Fruit fly (Drosophila melanogaster) whole organism, wandering third instar larva: Measurements from ENCODE around the gene Kdsr.
A peak's percentile ranks its signal among the peaks of the same experiment; 100 is the strongest.

ENCODE experiments used
- Abd-B ChIP-seq: fragments of >200 bp; optimal IDR thresholded peaks from 2 replicates; lab custom pipeline; 2017; ENCODE audit warnings: missing biosample characterization, missing genetic modification characterization
- CG32264 ChIP-seq: fragments of 200-800 bp; sonication (Bioruptor generic); optimal IDR thresholded peaks from 2 replicates; lab custom pipeline; 2016; ENCODE audit warnings: missing biosample characterization, missing genetic modification characterization
- CG9705 ChIP-seq: fragments of 200-800 bp; sonication (Bioruptor generic); optimal IDR thresholded peaks from 2 replicates; lab custom pipeline; 2018; ENCODE audit warnings: missing biosample characterization, mild to moderate bottlenecking, missing genetic modification characterization
- Dif ChIP-seq: fragments of 200-275, 200-300 bp; sonication (Bioruptor generic); optimal IDR thresholded peaks from 2 replicates; lab custom pipeline; 2018; ENCODE audit warnings: missing biosample characterization, missing genetic modification characterization; ENCODE audit not compliant: partially characterized antibody
- Hr78 ChIP-seq: fragments of >200 bp; optimal IDR thresholded peaks from 2 replicates; lab custom pipeline; 2017; ENCODE audit warnings: missing biosample characterization, missing genetic modification characterization
- Jra ChIP-seq: sonication (Bioruptor generic); optimal IDR thresholded peaks from 2 replicates; lab custom pipeline; 2016; ENCODE audit warnings: missing biosample characterization, missing genetic modification characterization
- Myc ChIP-seq: fragments of >200 bp; optimal IDR thresholded peaks from 2 replicates; lab custom pipeline; 2017
- Sp1 ChIP-seq: fragments of 200-800 bp; sonication (Bioruptor generic); optimal IDR thresholded peaks from 3 replicates; lab custom pipeline; 2019; ENCODE audit warnings: missing biosample characterization, mild to moderate bottlenecking, missing genetic modification characterization, moderate library complexity
- br ChIP-seq: fragments of 200-800 bp; sonication (Bioruptor generic); optimal IDR thresholded peaks from 2 replicates; lab custom pipeline; 2016; ENCODE audit warnings: missing biosample characterization, missing genetic modification characterization
- dsf ChIP-seq: sonication (Bioruptor generic); optimal IDR thresholded peaks from 2 replicates; lab custom pipeline; 2016; ENCODE audit warnings: missing biosample characterization, missing genetic modification characterization, borderline replicate concordance
- fru ChIP-seq: fragments of 200-800 bp; sonication (Bioruptor generic); optimal IDR thresholded peaks from 3 replicates; lab custom pipeline; 2016; ENCODE audit warnings: missing biosample characterization, mild to moderate bottlenecking, missing genetic modification characterization
- h ChIP-seq: fragments of 200-800 bp; sonication (Bioruptor generic); optimal IDR thresholded peaks from 3 replicates; lab custom pipeline; 2016; ENCODE audit warnings: missing biosample characterization, mild to moderate bottlenecking, missing genetic modification characterization
- lola ChIP-seq: fragments of >200 bp; optimal IDR thresholded peaks from 2 replicates; lab custom pipeline; 2017; ENCODE audit warnings: missing biosample characterization, missing genetic modification characterization
- usp ChIP-seq: fragments of >200 bp; optimal IDR thresholded peaks from 2 replicates; lab custom pipeline; 2017; ENCODE audit warnings: missing biosample characterization, missing genetic modification characterization

dm6 chr3R:25232271-25232989 lies 29.9 kb downstream of the Kdsr start, which contains the start of gene Cad96Cb:
- TF ChIP-seq fru (GFP tag; lab: Kevin White, UChicago) (peak; percentile 90), h (GFP tag; lab: Kevin White, UChicago) (peak; percentile 88), dsf (peak; percentile 14), Abd-B (GFP tag; lab: Kevin White, UChicago) (no peak), lola (GFP tag; lab: Kevin White, UChicago) (no peak), Hr78 (GFP tag; lab: Kevin White, UChicago) (no peak), Dif (GFP tag; lab: Kevin White, UChicago) (no peak), CG32264 (GFP tag; lab: Kevin White, UChicago) (peak; percentile 63), CG9705 (GFP tag; lab: Kevin White, UChicago) (peak; percentile 70), br (GFP tag; lab: Kevin White, UChicago) (peak; percentile 86), Jra (peak; percentile 66), Sp1 (peak; percentile 91), usp (GFP tag; lab: Kevin White, UChicago) (no peak), Myc (lab: Kevin White, UChicago) (no peak)
